Worm (Caenorhabditis elegans): Measurements from ENCODE around the gene Y6E2A.5.

ce11 chrV:15704745-15705144 lies 13.7 kb downstream of the Y6E2A.5 start, which contains the start of gene twk-34:
- TF ChIP-seq nhr-237 (tag; optimal IDR thresholded peaks at IDR 0.05), result no peak
- TF ChIP-seq snpc-4 (tag; optimal IDR thresholded peaks at IDR 0.05), result no peak
- no peak for TF ChIP-seq bed-3 (GFP tag; optimal IDR thresholded peaks at IDR 0.05)
- no peak for TF ChIP-seq ceh-43 (GFP tag; optimal IDR thresholded peaks at IDR 0.05)
- TF ChIP-seq elt-3 (tag; optimal IDR thresholded peaks at IDR 0.05), result no peak
- no peak for TF ChIP-seq unc-62 (GFP tag; optimal IDR thresholded peaks at IDR 0.05)
- no peak for TF ChIP-seq mep-1 (tag; optimal IDR thresholded peaks at IDR 0.05)
- no peak for TF ChIP-seq pha-4 (tag; optimal IDR thresholded peaks at IDR 0.05)
- no peak for TF ChIP-seq ztf-11 (tag; optimal IDR thresholded peaks at IDR 0.05)

Measured in whole organism, mixed stage, embryonic.